Fruit fly (Drosophila melanogaster) whole organism, embryonic: ENCODE data around the gene Eo.

Experiments
- CG2116 ChIP-seq: fragments of 200-800 bp; sonication (Bioruptor generic); optimal IDR thresholded peaks from 3 replicates; lab custom pipeline; 2018; ENCODE audit warnings: missing biosample characterization, mild to moderate bottlenecking, missing genetic modification characterization
- Camta ChIP-seq: fragments of 200-800 bp; sonication (Bioruptor generic); optimal IDR thresholded peaks from 2 replicates; lab custom pipeline; 2016; ENCODE audit warnings: missing biosample characterization, missing genetic modification characterization
- GATAe ChIP-seq: fragments of 200-800 bp; sonication (Bioruptor generic); conservative IDR thresholded peaks from 2 replicates; pipeline ENCODE4 v1.3.6; 2022; ENCODE audit warnings: missing biosample characterization, missing genetic modification characterization
- Gug ChIP-seq: fragments of 200-800 bp; sonication (Bioruptor generic); IDR thresholded peaks from 4 replicates; pipeline ENCODE4 v1.3.6; 2022; ENCODE audit warnings: missing biosample characterization, missing genetic modification characterization
- Mad ChIP-seq: fragments of 200-800 bp; sonication (Bioruptor generic); optimal IDR thresholded peaks from 2 replicates; lab custom pipeline; 2016; ENCODE audit warnings: missing biosample characterization, missing genetic modification characterization
- Med ChIP-seq: fragments of 200-800 bp; sonication (Bioruptor generic); peaks from one replicate; lab custom pipeline; 2016; ENCODE audit warnings: missing biosample characterization, missing genetic modification characterization, mild to moderate bottlenecking, inconsistent platforms, moderate library complexity
- Meics ChIP-seq: fragments of 200-800 bp; sonication (Bioruptor generic); optimal IDR thresholded peaks from 2 replicates; lab custom pipeline; 2017; ENCODE audit warnings: missing biosample characterization, mild to moderate bottlenecking, missing genetic modification characterization
- amos ChIP-seq: fragments of 200-800 bp; sonication (Bioruptor generic); IDR thresholded peaks from 2 replicates; pipeline ENCODE4 v1.3.6; 2022; ENCODE audit warnings: missing biosample characterization, missing genetic modification characterization; ENCODE audit not compliant: partially characterized antibody
- chn ChIP-seq: fragments of 200-800 bp; sonication (Bioruptor generic); optimal IDR thresholded peaks from 2 replicates; lab custom pipeline; 2016; ENCODE audit warnings: missing biosample characterization, missing genetic modification characterization
- ci ChIP-seq: fragments of 200-800 bp; sonication (Bioruptor generic); IDR thresholded peaks from 3 replicates; pipeline ENCODE4 v1.3.6; 2022; ENCODE audit warnings: missing biosample characterization, missing genetic modification characterization

- no peak for TF ChIP-seq ci (GFP tag; lab: Robert Waterston, UW)
- TF ChIP-seq Med, result no peak
- no peak for TF ChIP-seq Gug (GFP tag; lab: Robert Waterston, UW)
- no peak for TF ChIP-seq Camta (GFP tag; lab: Kevin White, UChicago)
- TF ChIP-seq amos (GFP tag; lab: Robert Waterston, UW), result no peak
- TF ChIP-seq CG2116 (GFP tag; lab: Kevin White, UChicago), result no peak
- TF ChIP-seq Meics (GFP tag; lab: Kevin White, UChicago), result no peak
- TF ChIP-seq GATAe, result no peak
- no peak for TF ChIP-seq chn (GFP tag; lab: Kevin White, UChicago)
- TF ChIP-seq Mad (GFP tag; lab: Kevin White, UChicago), result no peak
Measured at dm6 chrX:14960856-14961255, 42.3 kb upstream of the Eo start.
